Worm (Caenorhabditis elegans): ENCODE measurements around the gene Y38C1BA.1.
"Not testable (repeated sequence)": the region's sequence is repeated elsewhere in the genome, so short reads cannot be mapped to it uniquely, and the experiment has no call there.

Gene Y38C1BA.1

ce11 chrIV:1842314-1842713 lies 38.5 kb upstream of the Y38C1BA.1 start:
- TF ChIP-seq unc-42 (tag; optimal IDR thresholded peaks at IDR 0.05) = peak; percentile 22
- TF ChIP-seq nfya-1 (tag; optimal IDR thresholded peaks at IDR 0.05) = peak; percentile 10
- TF ChIP-seq ceh-31 (tag; optimal IDR thresholded peaks at IDR 0.05) = peak; percentile 34
- TF ChIP-seq K02D7.2 (tag; optimal IDR thresholded peaks at IDR 0.05) = no peak
- TF ChIP-seq unc-55 (GFP tag; optimal IDR thresholded peaks at IDR 0.05) = no peak

ce11 chrIV:1838583-1838982 lies 34.8 kb upstream of the Y38C1BA.1 start:
- TF ChIP-seq hlh-15 (tag; optimal IDR thresholded peaks at IDR 0.05) = no peak
- peak; percentile 16 for TF ChIP-seq unc-55 (GFP tag; optimal IDR thresholded peaks at IDR 0.05)
- TF ChIP-seq Y22D7AL.16 (tag; optimal IDR thresholded peaks at IDR 0.05) = no peak

DNA sequence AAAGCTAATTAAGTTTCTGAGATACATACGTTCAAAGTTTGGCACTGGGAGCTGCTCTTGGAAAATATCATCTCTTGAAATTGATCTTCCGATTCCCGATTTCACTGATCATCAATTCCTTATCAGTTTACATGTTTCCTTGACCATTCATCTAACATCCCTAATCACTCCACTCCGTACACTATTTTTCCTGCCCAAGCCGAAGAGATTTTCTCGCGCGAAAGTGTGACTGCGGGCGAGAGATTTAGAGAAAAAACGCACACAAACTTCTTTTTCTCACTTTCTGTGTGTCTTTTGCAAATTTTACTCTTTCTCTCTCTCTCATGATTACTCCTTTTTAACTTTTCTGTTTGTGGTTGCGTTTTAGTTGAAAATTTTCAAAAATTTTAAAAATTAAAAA lies 33.4 kb upstream of the Y38C1BA.1 start:
- TF ChIP-seq pat-9 (tag; optimal IDR thresholded peaks at IDR 0.05) (no peak), unc-55 (GFP tag; optimal IDR thresholded peaks at IDR 0.05) (peak; percentile 11), tbx-2 (tag; optimal IDR thresholded peaks at IDR 0.05) (peak; percentile 20), sdc-2 (tag; optimal IDR thresholded peaks at IDR 0.05) (no peak), ceh-2 (tag; optimal IDR thresholded peaks at IDR 0.05) (no peak), dve-1 (tag; optimal IDR thresholded peaks at IDR 0.05) (peak; percentile 44), elt-2 (tag; optimal IDR thresholded peaks at IDR 0.05) (peak; percentile 74), unc-42 (tag; optimal IDR thresholded peaks at IDR 0.05) (no peak), pros-1 (tag; optimal IDR thresholded peaks at IDR 0.05) (no peak), hlh-6 (tag; optimal IDR thresholded peaks at IDR 0.05) (no peak), nfya-1 (tag; optimal IDR thresholded peaks at IDR 0.05) (peak; percentile 25)

DNA sequence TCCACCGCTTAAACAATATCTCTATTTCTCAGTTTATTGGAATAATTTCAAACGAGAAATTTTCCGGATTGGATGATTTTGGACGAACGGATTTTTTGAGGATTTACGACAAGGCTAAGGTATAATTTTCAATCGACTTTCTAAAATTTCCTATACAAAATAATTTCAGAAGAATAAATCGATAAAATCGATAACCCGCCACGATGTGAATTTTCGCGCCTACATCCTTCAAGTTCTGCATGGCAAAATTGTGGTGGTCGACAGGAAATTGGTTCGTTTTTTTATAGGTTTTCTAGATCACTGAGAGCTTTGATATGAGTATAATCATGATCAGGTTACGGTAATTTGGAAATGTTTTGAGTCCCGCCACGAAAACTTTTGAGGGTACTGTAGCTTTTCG lies 31.2 kb upstream of the Y38C1BA.1 start:
- TF ChIP-seq ceh-24 (tag; optimal IDR thresholded peaks at IDR 0.05) (no peak), fkh-10 (GFP tag; optimal IDR thresholded peaks at IDR 0.05) (no peak), rnt-1 (tag; optimal IDR thresholded peaks at IDR 0.05) (no peak), ceh-14 (tag; optimal IDR thresholded peaks at IDR 0.05) (no peak), Y22D7AL.16 (tag; optimal IDR thresholded peaks at IDR 0.05) (no peak), unc-86 (tag; optimal IDR thresholded peaks at IDR 0.05) (no peak), ceh-22 (tag; optimal IDR thresholded peaks at IDR 0.05) (no peak), ceh-45 (GFP tag; IDR thresholded peaks at IDR 0.05) (no peak), ceh-31 (tag; optimal IDR thresholded peaks at IDR 0.05) (no peak), sox-4 (tag; optimal IDR thresholded peaks at IDR 0.05) (no peak)

- TF ChIP-seq lim-6 (tag; optimal IDR thresholded peaks at IDR 0.05) (no peak), ttx-3 (tag; optimal IDR thresholded peaks at IDR 0.05) (no peak), elt-2 (tag; optimal IDR thresholded peaks at IDR 0.05) (peak; percentile 35)
Observed at ce11 chrIV:1834242-1834641, 30.5 kb upstream of the Y38C1BA.1 start, which contains the start of gene ccm-2. ccm-2 (plus strand) TSS chrIV:1834628.

DNA sequence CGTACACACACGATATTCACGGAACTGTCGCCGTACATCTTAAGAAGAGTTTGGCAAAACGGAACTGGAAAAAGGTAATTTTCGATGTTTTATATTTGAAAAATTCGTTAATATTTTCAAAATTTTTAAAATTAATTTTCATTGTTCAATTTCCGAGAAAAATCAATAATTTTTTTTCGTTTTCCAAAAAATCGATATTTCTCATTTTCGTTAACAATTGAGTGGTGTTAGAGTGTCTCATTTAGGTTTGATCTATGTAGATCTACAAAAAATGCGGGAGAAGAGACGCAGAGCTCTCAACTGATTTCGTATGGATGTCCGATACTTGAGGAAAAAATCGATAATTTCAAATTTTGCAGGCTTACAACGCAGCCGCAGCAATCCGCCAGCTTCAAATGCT lies 29.3 kb upstream of the Y38C1BA.1 start:
- TF ChIP-seq ttx-3 (tag; optimal IDR thresholded peaks at IDR 0.05) (no peak), pax-1 (tag; optimal IDR thresholded peaks at IDR 0.05) (no peak)

ce11 chrIV:1831174-1831573 lies 27.4 kb upstream of the Y38C1BA.1 start:
- TF ChIP-seq unc-3 (GFP tag; conservative IDR thresholded peaks at IDR 0.05) (peak; percentile 89), ceh-45 (GFP tag; IDR thresholded peaks at IDR 0.05) (peak; percentile 92), sox-2 (GFP tag; IDR thresholded peaks at IDR 0.05) (peak; percentile 78)
- TF ChIP-seq unc-3 (tag; optimal IDR thresholded peaks at IDR 0.05) = not testable (repeated sequence)

- TF ChIP-seq ttx-3 (tag; optimal IDR thresholded peaks at IDR 0.05) (no peak), ceh-22 (tag; optimal IDR thresholded peaks at IDR 0.05) (no peak), fkh-10 (GFP tag; optimal IDR thresholded peaks at IDR 0.05) (no peak)
Observed at ce11 chrIV:1827362-1827761, 23.6 kb upstream of the Y38C1BA.1 start.
